Fruit fly (Drosophila melanogaster): ENCODE results near the gene GlcAT-I.

- no peak for TF ChIP-seq ranshi (GFP tag; IDR thresholded peaks at IDR 0.05)
- no peak for TF ChIP-seq Nf-YB (GFP tag; optimal IDR thresholded peaks at IDR 0.05)
- TF ChIP-seq CG14965 (GFP tag; optimal IDR thresholded peaks at IDR 0.05; ENCODE audit: borderline replicate concordance): no peak
- no peak for TF ChIP-seq zfh1 (GFP tag; IDR thresholded peaks at IDR 0.05)
- no peak for TF ChIP-seq az2 (GFP tag; optimal IDR thresholded peaks at IDR 0.05)
- no peak for TF ChIP-seq chm (GFP tag; IDR thresholded peaks at IDR 0.05)
- TF ChIP-seq fru (optimal IDR thresholded peaks at IDR 0.05): no peak
- no peak for TF ChIP-seq Dref (GFP tag; IDR thresholded peaks at IDR 0.05)
- no peak for TF ChIP-seq CG16779 (GFP tag; IDR thresholded peaks at IDR 0.05)
- no peak for TF ChIP-seq Bdp1 (GFP tag; optimal IDR thresholded peaks at IDR 0.05)
Observed at dm6 chrX:4108114-4108439, 22.9 kb upstream of the GlcAT-I start.
